Worm (Caenorhabditis elegans) whole organism, L4 larva: ENCODE data around the gene Y62E10A.3.
A peak's percentile ranks its signal among the peaks of the same experiment; 100 is the strongest.

ENCODE experiments used
- Y105C5A.15 ChIP-seq: fragments of 200-800 bp; sonication (Bioruptor generic); IDR thresholded peaks from 2 replicates; pipeline ENCODE4 v1.3.6; 2022; ENCODE audit warnings: missing genetic modification characterization, missing compliant biosample characterization
- Y48G9A.11 ChIP-seq: fragments of 200-800 bp; sonication (Bioruptor generic); IDR thresholded peaks from 2 replicates; pipeline ENCODE4 v1.3.6; 2022; ENCODE audit warnings: missing genetic modification reagents, missing genetic modification characterization, missing compliant biosample characterization
- Y5F2A.4 ChIP-seq: fragments of 200-800 bp; sonication (Bioruptor generic); optimal IDR thresholded peaks from 2 replicates; lab custom pipeline; 2018; ENCODE audit warnings: mild to moderate bottlenecking, missing genetic modification characterization, missing compliant biosample characterization
- ZK546.5 ChIP-seq, 2 experiments: sonication (generic microtip); optimal IDR thresholded peaks; 2 replicates each; lab custom pipeline; 2017; ENCODE audit warnings: missing biosample characterization in 2 of 2, missing genetic modification characterization in 2 of 2
- aha-1 ChIP-seq: fragments of 150-350 bp; peaks from one replicate; lab custom pipeline; 2014; ENCODE audit warnings: missing biosample characterization, missing genetic modification characterization
- aly-2 ChIP-seq: sonication (generic microtip); optimal IDR thresholded peaks from 2 replicates; lab custom pipeline; 2018; ENCODE audit warnings: missing biosample characterization, missing genetic modification characterization
- ama-1 ChIP-seq: fragments of 150-350 bp; optimal IDR thresholded peaks from 2 replicates; lab custom pipeline; 2014; ENCODE audit warnings: inconsistent platforms, mixed read lengths
- ceh-28 ChIP-seq: fragments of 150-350 bp; optimal IDR thresholded peaks from 2 replicates; lab custom pipeline; 2014; ENCODE audit warnings: missing biosample characterization, missing genetic modification reagents, missing genetic modification characterization
- ceh-44 ChIP-seq: fragments of 200-800 bp; sonication (Bioruptor generic); IDR thresholded peaks from 2 replicates; pipeline ENCODE4 v1.3.6; 2022; ENCODE audit warnings: missing genetic modification reagents, missing genetic modification characterization, missing compliant biosample characterization
- ceh-62 ChIP-seq: sonication (generic microtip); optimal IDR thresholded peaks from 2 replicates; lab custom pipeline; 2017; ENCODE audit warnings: missing biosample characterization, missing genetic modification characterization
- cey-2 ChIP-seq: sonication (generic microtip); optimal IDR thresholded peaks from 3 replicates; lab custom pipeline; 2017; ENCODE audit warnings: missing genetic modification characterization, mild to moderate bottlenecking, missing compliant biosample characterization, antibody characterized with exemption, borderline replicate concordance; ENCODE audit not compliant: insufficient read depth
- ctbp-1 ChIP-seq: fragments of 200-800 bp; sonication (Bioruptor generic); IDR thresholded peaks from 2 replicates; pipeline ENCODE4 v1.3.6; 2022; ENCODE audit warnings: missing genetic modification reagents, missing genetic modification characterization, missing compliant biosample characterization
- dmd-6 ChIP-seq: fragments of 200-800 bp; sonication (Bioruptor generic); IDR thresholded peaks from 2 replicates; pipeline ENCODE4 v1.3.6; 2022; ENCODE audit warnings: missing genetic modification reagents, missing genetic modification characterization, missing compliant biosample characterization
- dmd-8 ChIP-seq: fragments of 200-800 bp; sonication (Bioruptor generic); IDR thresholded peaks from 2 replicates; pipeline ENCODE4 v1.3.6; 2022; ENCODE audit warnings: missing genetic modification characterization, missing compliant biosample characterization
- egl-27 ChIP-seq: sonication (generic microtip); optimal IDR thresholded peaks from 3 replicates; lab custom pipeline; 2017; ENCODE audit warnings: missing biosample characterization, missing genetic modification reagents, missing genetic modification characterization
- hlh-11 ChIP-seq: fragments of 200-800 bp; sonication (Bioruptor generic); optimal IDR thresholded peaks from 2 replicates; lab custom pipeline; 2018; ENCODE audit warnings: mild to moderate bottlenecking, missing genetic modification characterization, missing compliant biosample characterization
- hlh-30 ChIP-seq: sonication (generic microtip); optimal IDR thresholded peaks from 2 replicates; lab custom pipeline; 2017; ENCODE audit warnings: antibody characterized with exemption, mild to moderate bottlenecking, missing genetic modification characterization, missing compliant biosample characterization; ENCODE audit not compliant: insufficient read depth
- hmg-1.1 ChIP-seq: fragments of 200-800 bp; sonication (Bioruptor generic); IDR thresholded peaks from 2 replicates; pipeline ENCODE4 v1.3.6; 2022; ENCODE audit warnings: missing genetic modification reagents, missing genetic modification characterization, missing compliant biosample characterization
- lim-7 ChIP-seq: fragments of 200-800 bp; sonication (Bioruptor generic); IDR thresholded peaks from 2 replicates; pipeline ENCODE4 v1.3.6; 2022; ENCODE audit warnings: missing genetic modification characterization, missing compliant biosample characterization
- lin-1 ChIP-seq: fragments of 200-800 bp; sonication (Bioruptor generic); IDR thresholded peaks from 2 replicates; pipeline ENCODE4 v1.3.6; 2022; ENCODE audit warnings: missing genetic modification reagents, missing genetic modification characterization, missing compliant biosample characterization
- lin-39 ChIP-seq: fragments of 150-350 bp; optimal IDR thresholded peaks from 2 replicates; lab custom pipeline; 2014; ENCODE audit warnings: missing biosample characterization, missing genetic modification reagents, missing genetic modification characterization
- lsy-2 ChIP-seq, 2 experiments: fragments of 150-350 bp in 1 of 2; sonication (generic microtip) in 1 of 2; optimal IDR thresholded peaks; 2 replicates each; lab custom pipeline; 2014 to 2017; ENCODE audit warnings: missing biosample characterization in 2 of 2, missing genetic modification characterization in 2 of 2
- mdl-1 ChIP-seq, 2 experiments: fragments of 150-350 bp in 1 of 2; sonication (generic microtip) in 1 of 2; optimal IDR thresholded peaks; 2 replicates each; lab custom pipeline; 2014 to 2017; ENCODE audit warnings: missing biosample characterization in 2 of 2, missing genetic modification characterization in 2 of 2
- mes-2 ChIP-seq: sonication (generic microtip); optimal IDR thresholded peaks from 2 replicates; lab custom pipeline; 2016; ENCODE audit warnings: missing genotype, mild to moderate bottlenecking, missing genetic modification characterization, missing compliant biosample characterization; ENCODE audit not compliant: poor library complexity, severe bottlenecking
- mxl-3 ChIP-seq: fragments of 200-800 bp; sonication (Bioruptor generic); optimal IDR thresholded peaks from 2 replicates; lab custom pipeline; 2018; ENCODE audit warnings: mild to moderate bottlenecking, missing genetic modification characterization, missing compliant biosample characterization
- nhr-10 ChIP-seq: fragments of 150-350 bp; optimal IDR thresholded peaks from 2 replicates; lab custom pipeline; 2014; ENCODE audit warnings: missing biosample characterization, missing genetic modification characterization
- nhr-102 ChIP-seq: sonication (generic microtip); optimal IDR thresholded peaks from 2 replicates; lab custom pipeline; 2016; ENCODE audit warnings: mild to moderate bottlenecking, missing genetic modification characterization, moderate library complexity, missing compliant biosample characterization
- nhr-11 ChIP-seq: fragments of 150-350 bp; optimal IDR thresholded peaks from 2 replicates; lab custom pipeline; 2014; ENCODE audit warnings: missing biosample characterization, missing genetic modification characterization
- nhr-111 ChIP-seq: fragments of 200-800 bp; sonication (Bioruptor generic); optimal IDR thresholded peaks from 2 replicates; lab custom pipeline; 2018; ENCODE audit warnings: mild to moderate bottlenecking, missing genetic modification characterization, missing compliant biosample characterization
- nhr-25 ChIP-seq: sonication (generic microtip); optimal IDR thresholded peaks from 2 replicates; lab custom pipeline; 2017; ENCODE audit warnings: missing genetic modification characterization, mild to moderate bottlenecking, missing compliant biosample characterization, antibody characterized with exemption, moderate library complexity, borderline replicate concordance; ENCODE audit not compliant: insufficient read depth
- nhr-28 ChIP-seq: fragments of 150-350 bp; optimal IDR thresholded peaks from 2 replicates; lab custom pipeline; 2014; ENCODE audit warnings: missing biosample characterization, missing genetic modification characterization
- nhr-42 ChIP-seq: fragments of 200-800 bp; sonication (Bioruptor generic); IDR thresholded peaks from 2 replicates; pipeline ENCODE4 v1.3.6; 2022; ENCODE audit warnings: missing genetic modification characterization, missing compliant biosample characterization
- php-3 ChIP-seq: fragments of 200-800 bp; sonication (Bioruptor generic); IDR thresholded peaks from 2 replicates; pipeline ENCODE4 v1.3.6; 2022; ENCODE audit warnings: missing genetic modification reagents, missing genetic modification characterization, missing compliant biosample characterization
- pqm-1 ChIP-seq: sonication (generic microtip); optimal IDR thresholded peaks from 2 replicates; lab custom pipeline; 2017; ENCODE audit warnings: missing biosample characterization, missing genetic modification characterization
- sdz-12 ChIP-seq: fragments of 200-800 bp; sonication (Bioruptor generic); optimal IDR thresholded peaks from 2 replicates; lab custom pipeline; 2018; ENCODE audit warnings: mild to moderate bottlenecking, missing genetic modification characterization, missing compliant biosample characterization
- snpc-4 ChIP-seq: fragments of 150-350 bp; optimal IDR thresholded peaks from 2 replicates; lab custom pipeline; 2014; ENCODE audit warnings: missing biosample characterization, missing genetic modification characterization
- spr-1 ChIP-seq: sonication (generic microtip); optimal IDR thresholded peaks from 2 replicates; lab custom pipeline; 2016; ENCODE audit warnings: mild to moderate bottlenecking, missing genetic modification characterization, missing compliant biosample characterization
- tag-97 ChIP-seq: fragments of 200-800 bp; sonication (Bioruptor generic); IDR thresholded peaks from 2 replicates; pipeline ENCODE4 v1.3.6; 2022; ENCODE audit warnings: missing genetic modification characterization, missing compliant biosample characterization
- unc-130 ChIP-seq: sonication (generic microtip); optimal IDR thresholded peaks from 2 replicates; lab custom pipeline; 2016; ENCODE audit warnings: missing genetic modification reagents, missing genetic modification characterization, missing compliant biosample characterization
- unc-62 ChIP-seq, 3 experiments: fragments of 150-350 bp in 1 of 3; sonication (generic microtip); optimal IDR thresholded peaks in 2 of 3; peaks in 1 of 3; 1 replicate in 1 of 3; 2 replicates in 2 of 3; lab custom pipeline; 2014 to 2017; ENCODE audit warnings: missing biosample characterization in 3 of 3, missing genetic modification characterization in 3 of 3, missing genetic modification reagents in 3 of 3, missing genotype in 1 of 3
- vab-7 ChIP-seq: fragments of 200-800 bp; sonication (Bioruptor generic); IDR thresholded peaks from 2 replicates; pipeline ENCODE4 v1.3.6; 2022; ENCODE audit warnings: missing genetic modification reagents, missing genetic modification characterization, missing compliant biosample characterization
- zfp-2 ChIP-seq: sonication (generic microtip); optimal IDR thresholded peaks from 2 replicates; lab custom pipeline; 2016; ENCODE audit warnings: mild to moderate bottlenecking, missing genetic modification characterization, missing compliant biosample characterization
- zfp-3 ChIP-seq: fragments of 200-800 bp; sonication (Bioruptor generic); conservative IDR thresholded peaks from 2 replicates; pipeline ENCODE4 v1.3.6; 2022; ENCODE audit warnings: missing genetic modification reagents, missing genetic modification characterization, missing compliant biosample characterization
- zip-11 ChIP-seq: fragments of 200-800 bp; sonication (Bioruptor generic); IDR thresholded peaks from 2 replicates; pipeline ENCODE4 v1.3.6; 2022; ENCODE audit warnings: missing genetic modification characterization, missing compliant biosample characterization
- ztf-11 ChIP-seq: fragments of 150-350 bp; optimal IDR thresholded peaks from 2 replicates; lab custom pipeline; 2014; ENCODE audit warnings: missing biosample characterization, missing genetic modification characterization

Y62E10A.3 gene

ce11 chrIV:13322429-13322828 is 37.6 kb downstream of the Y62E10A.3 start (continued):
- peak; percentile 49; the same call in 1 of the 2 replicates for TF ChIP-seq hmg-1.1 (GFP tag; lab: Robert Waterston, UW)
- peak; percentile 64 to 84 for TF ChIP-seq lsy-2 (tag; optimal IDR thresholded peaks at IDR 0.05; lab: Kevin White, UChicago)
- TF ChIP-seq pqm-1, result peak; percentile 22
- TF ChIP-seq lin-1 (GFP tag; lab: Robert Waterston, UW), result peak; percentile 87
- TF ChIP-seq aha-1 (tag; lab: Kevin White, UChicago), result peak; percentile 97
- no peak for TF ChIP-seq zfp-2 (tag; lab: Kevin White, UChicago)
- no peak for TF ChIP-seq spr-1 (tag; lab: Kevin White, UChicago)
- peak; percentile 82 for TF ChIP-seq nhr-102 (tag; lab: Kevin White, UChicago)
- no peak for TF ChIP-seq nhr-111 (GFP tag; lab: Kevin White, UChicago)
- TF ChIP-seq ceh-44 (GFP tag; lab: Robert Waterston, UW), result no peak
- no peak for TF ChIP-seq cey-2 (tag; lab: Kevin White, UChicago)
- TF ChIP-seq ama-1, result no peak
- TF ChIP-seq vab-7 (GFP tag; lab: Robert Waterston, UW), result no peak
- no peak for TF ChIP-seq lim-7
- TF ChIP-seq unc-62 (GFP tag; optimal IDR thresholded peaks at IDR 0.05 in 1 of 2; lab: Kevin White, UChicago), result no peak
- TF ChIP-seq unc-62 (tag; optimal IDR thresholded peaks at IDR 0.05; lab: Kevin White, UChicago), result no peak

DNA sequence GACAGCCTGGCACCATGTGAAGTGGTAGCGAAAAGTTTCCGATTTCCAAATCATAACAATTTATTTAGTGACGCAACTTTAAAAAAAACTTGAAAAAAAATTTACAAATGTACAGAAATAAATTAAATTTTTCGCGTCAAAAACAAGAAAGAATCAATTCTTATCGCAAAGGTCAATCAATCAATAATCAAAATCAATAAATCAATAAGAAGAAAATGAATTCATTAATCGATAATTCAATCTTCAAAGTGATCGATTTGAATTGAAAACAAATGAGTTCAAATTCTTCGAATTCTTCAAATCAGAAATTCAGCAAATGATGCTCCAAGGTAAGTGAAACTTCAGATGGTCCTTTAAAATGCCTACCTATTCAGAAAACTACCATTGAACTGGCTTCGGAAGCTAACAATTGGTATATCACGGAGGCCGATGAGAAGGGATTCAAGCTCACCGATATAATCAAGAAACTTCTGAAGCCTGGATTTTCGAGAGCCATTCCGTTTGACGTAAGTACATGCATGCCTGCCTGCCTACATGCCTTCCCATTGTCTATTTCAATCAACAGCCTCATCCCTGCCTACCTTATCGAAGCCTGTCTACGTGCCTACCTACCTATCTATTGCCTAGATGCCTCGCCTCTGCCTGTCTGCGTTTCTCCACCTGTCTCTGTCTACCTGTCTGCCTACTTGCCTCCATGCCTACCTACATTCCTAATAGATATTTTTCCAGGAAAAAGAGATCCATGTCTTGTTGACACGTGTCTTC is 40.0 kb downstream of the Y62E10A.3 start:
- TF ChIP-seq ceh-28 (tag; lab: Kevin White, UChicago) (peak; percentile 89), lin-39 (tag; lab: Kevin White, UChicago) (no peak), aha-1 (tag; lab: Kevin White, UChicago) (peak; percentile 91), mxl-3 (GFP tag; lab: Kevin White, UChicago) (no peak), sdz-12 (GFP tag; lab: Kevin White, UChicago) (no peak), ZK546.5 (tag; optimal IDR thresholded peaks at IDR 0.05; lab: Kevin White, UChicago) (no peak), unc-130 (GFP tag; lab: Kevin White, UChicago) (no peak), nhr-111 (GFP tag; lab: Kevin White, UChicago) (no peak)

ce11 chrIV:13318773-13319172 is 41.3 kb downstream of the Y62E10A.3 start:
- no peak for TF ChIP-seq dmd-8 (GFP tag; lab: Robert Waterston, UW)
- TF ChIP-seq cey-2 (tag; lab: Kevin White, UChicago), result peak; percentile 5
- peak; percentile 61 for TF ChIP-seq hlh-30 (tag; lab: Kevin White, UChicago)
- TF ChIP-seq dmd-6 (GFP tag; lab: Robert Waterston, UW), result peak; percentile 87
- peak; percentile 56 for TF ChIP-seq nhr-11 (tag; lab: Kevin White, UChicago)
- no peak for TF ChIP-seq nhr-111 (GFP tag; lab: Kevin White, UChicago)
- peak; percentile 6 for TF ChIP-seq aly-2 (tag; lab: Kevin White, UChicago)
- TF ChIP-seq Y48G9A.11 (GFP tag; lab: Robert Waterston, UW), result no peak
- TF ChIP-seq Y5F2A.4, result no peak
- TF ChIP-seq tag-97, result no peak
- TF ChIP-seq ztf-11 (tag; lab: Kevin White, UChicago), result no peak
- TF ChIP-seq nhr-25, result no peak
- TF ChIP-seq nhr-28 (tag; lab: Kevin White, UChicago), result peak; percentile 99
- no peak for TF ChIP-seq ctbp-1 (GFP tag; lab: Robert Waterston, UW)
- peak; percentile 93 for TF ChIP-seq hlh-11
- no peak for TF ChIP-seq ceh-62 (tag; lab: Kevin White, UChicago)
- TF ChIP-seq nhr-42, result 0 out of 2 replicates have a peak, but pooled peaks have one; percentile 48
- TF ChIP-seq Y105C5A.15 (GFP tag; lab: Robert Waterston, UW), result 0 out of 2 replicates have a peak, but pooled peaks have one; percentile 11
- TF ChIP-seq nhr-10, result peak; percentile 90
- peak in 1 of 2 experiments; percentile 61 for TF ChIP-seq mdl-1 (tag; optimal IDR thresholded peaks at IDR 0.05; lab: Kevin White, UChicago)
- TF ChIP-seq zfp-3 (GFP tag; lab: Robert Waterston, UW), result peak; percentile 91; the same call in 1 of the 2 replicates
- no peak for TF ChIP-seq egl-27 (tag; lab: Kevin White, UChicago)
- no peak for TF ChIP-seq zip-11 (GFP tag; lab: Robert Waterston, UW)
- no peak for TF ChIP-seq ceh-28 (tag; lab: Kevin White, UChicago)
- no peak for TF ChIP-seq snpc-4 (tag; lab: Kevin White, UChicago)
- peak; percentile 62 for TF ChIP-seq mes-2 (tag; lab: Kevin White, UChicago)
- peak; percentile 81; the same call in 1 of the 2 replicates for TF ChIP-seq php-3
